Fruit fly (Drosophila melanogaster) whole organism, pupa: ENCODE results near the gene CG46509.
"Not testable (repeated sequence)": the region's sequence is repeated elsewhere in the genome, so short reads cannot be mapped to it uniquely, and the experiment has no call there.

ENCODE experiments used
- CG10348 ChIP-seq: fragments of 200-800 bp; sonication (Bioruptor generic); IDR thresholded peaks from 2 replicates; pipeline ENCODE4 v1.3.6; 2022; ENCODE audit warnings: missing biosample characterization, missing genetic modification characterization
- CG13204 ChIP-seq: fragments of 200-800 bp; sonication (Bioruptor generic); optimal IDR thresholded peaks from 2 replicates; lab custom pipeline; 2018; ENCODE audit warnings: missing biosample characterization, mild to moderate bottlenecking, missing genetic modification characterization, moderate library complexity
- CG15710 ChIP-seq: fragments of 200-800 bp; sonication (Bioruptor generic); optimal IDR thresholded peaks from 2 replicates; lab custom pipeline; 2018; ENCODE audit warnings: missing biosample characterization, mild to moderate bottlenecking, missing genetic modification characterization, moderate library complexity
- CG17806 ChIP-seq: fragments of 200-800 bp; sonication (Bioruptor generic); optimal IDR thresholded peaks from 2 replicates; lab custom pipeline; 2018; ENCODE audit warnings: missing biosample characterization, mild to moderate bottlenecking, missing genetic modification characterization, moderate library complexity
- CG8301 ChIP-seq: fragments of 200-800 bp; sonication (Bioruptor generic); optimal IDR thresholded peaks from 2 replicates; lab custom pipeline; 2018; ENCODE audit warnings: missing biosample characterization, mild to moderate bottlenecking, missing genetic modification characterization
- Ets98B ChIP-seq: fragments of 200-800 bp; sonication (Bioruptor generic); IDR thresholded peaks from 2 replicates; pipeline ENCODE4 v1.3.6; 2022; ENCODE audit warnings: missing biosample characterization, missing genetic modification characterization
- Pif1A ChIP-seq: fragments of 200-800 bp; sonication (Bioruptor generic); optimal IDR thresholded peaks from 3 replicates; lab custom pipeline; 2016; ENCODE audit warnings: missing biosample characterization, missing genetic modification characterization
- Snoo ChIP-seq: fragments of 200-800 bp; sonication (Bioruptor generic); optimal IDR thresholded peaks from 3 replicates; lab custom pipeline; 2017; ENCODE audit warnings: missing biosample characterization, mild to moderate bottlenecking, missing genetic modification characterization, inconsistent platforms
- fd96Ca ChIP-seq: fragments of 200-800 bp; sonication (Bioruptor generic); IDR thresholded peaks from 3 replicates; pipeline ENCODE4 v1.3.6; 2022; ENCODE audit warnings: missing biosample characterization, missing genetic modification characterization
- gl ChIP-seq: fragments of 200-800 bp; sonication (Bioruptor generic); optimal IDR thresholded peaks from 2 replicates; lab custom pipeline; 2018; ENCODE audit warnings: missing biosample characterization, mild to moderate bottlenecking, missing genetic modification characterization
- rn ChIP-seq: fragments of 200-800 bp; sonication (Bioruptor generic); IDR thresholded peaks from 2 replicates; pipeline ENCODE4 v1.3.6; 2022; ENCODE audit warnings: missing biosample characterization, missing genetic modification characterization

dm6 chrX:22152542-22152941 is 19.9 kb upstream of the CG46509 start, which contains the start of gene CG46505:
- TF ChIP-seq CG17806 (tag; lab: Kevin White, UChicago); CG8301; gl (tag; lab: Kevin White, UChicago); fd96Ca (GFP tag; lab: Robert Waterston, UW); Ets98B (GFP tag; lab: Robert Waterston, UW); CG15710; rn (GFP tag; lab: Robert Waterston, UW); CG10348 (GFP tag; lab: Robert Waterston, UW); Snoo (tag; lab: Kevin White, UChicago); Pif1A (GFP tag; lab: Kevin White, UChicago); CG13204: not testable (repeated sequence)
